Worm (Caenorhabditis elegans): ENCODE data around the gene C16A11.7.

C16A11.7 gene

ce11 chrII:4237701-4238214 is 19.0 kb downstream of the C16A11.7 start, which contains the start of the genes fbxc-44 and C16A11.2 (continued):
- TF ChIP-seq hlh-6 (tag; optimal IDR thresholded peaks at IDR 0.05) = no peak
- no peak for TF ChIP-seq ceh-30 (tag; optimal IDR thresholded peaks at IDR 0.05)
- TF ChIP-seq lin-11 (tag; optimal IDR thresholded peaks at IDR 0.05) = peak; percentile 54
- TF ChIP-seq nhr-11 (tag; optimal IDR thresholded peaks at IDR 0.05) = no peak
- peak; percentile 38 for TF ChIP-seq unc-42 (tag; optimal IDR thresholded peaks at IDR 0.05)
- TF ChIP-seq hlh-15 (tag; optimal IDR thresholded peaks at IDR 0.05) = peak; percentile 35
- peak; percentile 57 for TF ChIP-seq C38D4.7 (GFP tag; optimal IDR thresholded peaks at IDR 0.05)
- no peak for TF ChIP-seq pqm-1 (tag; optimal IDR thresholded peaks at IDR 0.05)
- peak; percentile 60 for TF ChIP-seq fkh-6 (tag; optimal IDR thresholded peaks at IDR 0.05)
- TF ChIP-seq hlh-13 (GFP tag; optimal IDR thresholded peaks at IDR 0.05) = no peak
- no peak for TF ChIP-seq pag-3 (tag; optimal IDR thresholded peaks at IDR 0.05; ENCODE audit: borderline replicate concordance)
- peak; percentile 100 for TF ChIP-seq elt-2 (tag; optimal IDR thresholded peaks at IDR 0.05)
- TF ChIP-seq lim-6 (tag; optimal IDR thresholded peaks at IDR 0.05) = peak; percentile 17
- TF ChIP-seq pha-4 (tag; optimal IDR thresholded peaks at IDR 0.05) = no peak
- TF ChIP-seq F13H6.1 (tag; optimal IDR thresholded peaks at IDR 0.05) = peak; percentile 43
- peak; percentile 76 for TF ChIP-seq gmeb-2 (tag; optimal IDR thresholded peaks at IDR 0.05)
- TF ChIP-seq ceh-45 (GFP tag; IDR thresholded peaks at IDR 0.05) = peak; percentile 58; the same call in 1 of the 2 replicates
- 0 out of 2 replicates have a peak, but pooled peaks have one; percentile 18 for TF ChIP-seq unc-3 (GFP tag; conservative IDR thresholded peaks at IDR 0.05)
- TF ChIP-seq unc-3 (tag; optimal IDR thresholded peaks at IDR 0.05) = peak; percentile 46

- TF ChIP-seq dve-1 (tag; optimal IDR thresholded peaks at IDR 0.05) (no peak), Y22D7AL.16 (tag; optimal IDR thresholded peaks at IDR 0.05) (no peak), sdc-2 (tag; optimal IDR thresholded peaks at IDR 0.05) (no peak), ref-2 (tag; optimal IDR thresholded peaks at IDR 0.05) (no peak), pat-9 (tag; optimal IDR thresholded peaks at IDR 0.05) (no peak), hlh-8 (tag; optimal IDR thresholded peaks at IDR 0.05) (no peak), lim-6 (tag; optimal IDR thresholded peaks at IDR 0.05) (no peak), elt-4 (tag; optimal IDR thresholded peaks at IDR 0.05) (no peak), fkh-6 (tag; optimal IDR thresholded peaks at IDR 0.05) (no peak), pha-4 (tag; optimal IDR thresholded peaks at IDR 0.05) (no peak), nfya-1 (tag; optimal IDR thresholded peaks at IDR 0.05) (no peak), odd-2 (tag; optimal IDR thresholded peaks at IDR 0.05) (no peak), che-1 (tag; optimal IDR thresholded peaks at IDR 0.05) (no peak), unc-3 (GFP tag; conservative IDR thresholded peaks at IDR 0.05) (no peak), unc-3 (tag; optimal IDR thresholded peaks at IDR 0.05) (no peak), ceh-14 (tag; optimal IDR thresholded peaks at IDR 0.05) (no peak), K09A11.1 (tag; optimal IDR thresholded peaks at IDR 0.05; ENCODE audit: insufficient read depth) (no peak), hlh-30 (tag; optimal IDR thresholded peaks at IDR 0.05; ENCODE audit: insufficient read depth) (no peak)
Measured at ce11 chrII:4235959-4236358, 20.8 kb downstream of the C16A11.7 start, which contains the start of gene fbxc-43. TSS of gene fbxc-43 (minus strand) at chrII:4235996.

DNA sequence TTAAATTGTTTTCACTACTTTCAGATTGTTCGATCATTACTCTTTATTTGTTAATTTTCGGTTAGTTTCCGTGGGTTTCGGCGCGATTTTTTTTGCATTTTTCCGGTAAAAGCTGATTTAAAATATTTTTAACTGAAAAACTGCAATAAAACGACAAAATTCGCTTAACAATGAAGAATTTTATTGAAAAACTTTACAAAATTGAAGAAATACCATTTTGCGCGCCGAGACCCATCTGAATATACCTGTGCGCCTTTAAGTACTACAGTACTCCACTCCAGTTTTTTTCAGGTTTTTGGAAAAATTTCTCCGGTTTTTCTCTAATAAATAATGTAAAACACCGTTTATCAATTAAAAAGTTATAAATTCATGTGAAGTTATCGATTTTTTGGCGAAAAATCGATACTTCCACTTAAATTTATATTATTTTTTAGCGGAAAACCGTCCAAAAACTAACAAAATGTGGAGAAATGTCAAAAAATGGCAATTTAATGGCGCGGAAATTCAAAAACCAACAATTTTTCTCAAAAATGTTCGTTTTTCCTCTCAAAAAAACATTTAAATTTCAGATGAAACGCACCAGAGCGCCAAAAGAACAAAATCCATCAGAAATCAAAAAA is 25.8 kb downstream of the C16A11.7 start, which contains the start of gene C16A11.10:
Gene C16A11.10 (plus strand): TSS at position 570 of the 620 bp plus-strand sequence.
- TF ChIP-seq odd-2 (tag; optimal IDR thresholded peaks at IDR 0.05) (no peak), ahr-1 (tag; optimal IDR thresholded peaks at IDR 0.05) (no peak), lim-6 (tag; optimal IDR thresholded peaks at IDR 0.05) (no peak), fkh-10 (GFP tag; optimal IDR thresholded peaks at IDR 0.05) (no peak)

ce11 chrII:4229106-4229708 is 27.5 kb downstream of the C16A11.7 start, which contains the start of gene C16A11.3:
TSS of gene C16A11.3 (plus strand) at chrII:4229545.
- TF ChIP-seq rnt-1 (tag; optimal IDR thresholded peaks at IDR 0.05) = no peak
- TF ChIP-seq tbx-7 (tag; optimal IDR thresholded peaks at IDR 0.05) = no peak
- no peak for TF ChIP-seq K09A11.1 (tag; optimal IDR thresholded peaks at IDR 0.05; ENCODE audit: insufficient read depth)
- no peak for TF ChIP-seq hlh-15 (tag; optimal IDR thresholded peaks at IDR 0.05)
- no peak for TF ChIP-seq ref-2 (tag; optimal IDR thresholded peaks at IDR 0.05)
- no peak for TF ChIP-seq hlh-30 (tag; optimal IDR thresholded peaks at IDR 0.05; ENCODE audit: insufficient read depth)
- TF ChIP-seq Y22D7AL.16 (tag; optimal IDR thresholded peaks at IDR 0.05) = no peak
- TF ChIP-seq unc-55 (GFP tag; optimal IDR thresholded peaks at IDR 0.05) = no peak
- TF ChIP-seq pat-9 (tag; optimal IDR thresholded peaks at IDR 0.05) = no peak
- no peak for TF ChIP-seq gmeb-2 (tag; optimal IDR thresholded peaks at IDR 0.05)
- TF ChIP-seq ceh-18 (tag; optimal IDR thresholded peaks at IDR 0.05) = no peak

Data from whole organism, late embryonic.